Worm (Caenorhabditis elegans): ENCODE results near the gene T23B7.3.

DNA sequence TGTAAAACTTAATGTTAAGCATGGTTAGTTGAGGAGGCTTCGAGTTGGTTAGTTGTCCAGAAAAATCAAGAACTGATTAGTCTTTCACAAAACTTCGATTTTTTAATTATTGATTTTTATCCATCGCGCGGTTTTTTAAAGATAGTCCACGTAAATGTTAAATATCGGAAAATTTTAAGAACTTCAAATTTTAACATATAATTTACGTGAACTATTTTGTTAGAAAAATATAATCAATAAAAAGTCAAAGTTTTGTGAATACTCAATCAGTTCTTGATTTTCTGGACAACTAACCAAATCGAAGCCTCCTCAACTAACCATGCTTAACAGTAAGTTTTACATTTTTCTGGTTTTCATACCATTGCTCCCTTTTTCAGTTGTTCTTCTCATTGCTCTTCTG is 15.2 kb upstream of the T23B7.3 start, which contains the start of the genes C33F10.11 and C33F10.1:
- TF ChIP-seq klf-2 (GFP tag; conservative IDR thresholded peaks at IDR 0.05) (no peak), T22C8.4 (GFP tag; IDR thresholded peaks at IDR 0.05) (no peak)
